Fruit fly (Drosophila melanogaster) whole organism, wandering third instar larva: Measurements from ENCODE around the gene rno.

ENCODE experiments used
- Abd-B ChIP-seq: fragments of >200 bp; optimal IDR thresholded peaks from 2 replicates; lab custom pipeline; 2017; ENCODE audit warnings: missing biosample characterization, missing genetic modification characterization
- CG9705 ChIP-seq: fragments of 200-800 bp; sonication (Bioruptor generic); optimal IDR thresholded peaks from 2 replicates; lab custom pipeline; 2018; ENCODE audit warnings: missing biosample characterization, mild to moderate bottlenecking, missing genetic modification characterization
- CrebA ChIP-seq: fragments of 200-800 bp; sonication (Bioruptor generic); optimal IDR thresholded peaks from 2 replicates; lab custom pipeline; 2016; ENCODE audit warnings: missing biosample characterization, mild to moderate bottlenecking, missing genetic modification characterization, borderline replicate concordance
- Dfd ChIP-seq: fragments of >200 bp; optimal IDR thresholded peaks from 2 replicates; lab custom pipeline; 2017; ENCODE audit warnings: missing biosample characterization, missing genetic modification characterization
- Dif ChIP-seq: fragments of 200-275, 200-300 bp; sonication (Bioruptor generic); optimal IDR thresholded peaks from 2 replicates; lab custom pipeline; 2018; ENCODE audit warnings: missing biosample characterization, missing genetic modification characterization; ENCODE audit not compliant: partially characterized antibody
- GATAd ChIP-seq: sonication (Bioruptor generic); optimal IDR thresholded peaks from 2 replicates; lab custom pipeline; 2016; ENCODE audit warnings: missing biosample characterization, missing genetic modification characterization
- HLH106 ChIP-seq: fragments of 200-800 bp; optimal IDR thresholded peaks from 3 replicates; lab custom pipeline; 2019; ENCODE audit warnings: missing biosample characterization, mild to moderate bottlenecking, missing genetic modification characterization, moderate library complexity
- Hnf4 ChIP-seq: fragments of 200-800 bp; sonication (Bioruptor generic); optimal IDR thresholded peaks from 2 replicates; lab custom pipeline; 2016; ENCODE audit warnings: missing biosample characterization, mild to moderate bottlenecking, missing genetic modification characterization
- Hr78 ChIP-seq: fragments of >200 bp; optimal IDR thresholded peaks from 2 replicates; lab custom pipeline; 2017; ENCODE audit warnings: missing biosample characterization, missing genetic modification characterization
- Hr83 ChIP-seq: fragments of 200-300 bp; sonication (Bioruptor generic); optimal IDR thresholded peaks from 2 replicates; lab custom pipeline; 2016; ENCODE audit warnings: missing biosample characterization, mild to moderate bottlenecking, missing genetic modification characterization, moderate library complexity; ENCODE audit not compliant: poor library complexity, severe bottlenecking
- Jra ChIP-seq: sonication (Bioruptor generic); optimal IDR thresholded peaks from 2 replicates; lab custom pipeline; 2016; ENCODE audit warnings: missing biosample characterization, missing genetic modification characterization
- Myc ChIP-seq: fragments of >200 bp; optimal IDR thresholded peaks from 2 replicates; lab custom pipeline; 2017
- N ChIP-seq: fragments of >200 bp; optimal IDR thresholded peaks from 2 replicates; lab custom pipeline; 2018; ENCODE audit warnings: missing biosample characterization, missing external identifiers, missing genetic modification characterization
- OdsH ChIP-seq: fragments of 200-800 bp; sonication (Bioruptor generic); optimal IDR thresholded peaks from 2 replicates; lab custom pipeline; 2016; ENCODE audit warnings: missing biosample characterization, mild to moderate bottlenecking, missing genetic modification characterization
- Rel ChIP-seq, 2 experiments: fragments of 200-800 bp; sonication (Bioruptor generic) in 1 of 2; optimal IDR thresholded peaks; 2 replicates in 1 of 2; 3 replicates in 1 of 2; lab custom pipeline; 2016 to 2019; ENCODE audit warnings: mild to moderate bottlenecking in 2 of 2, missing biosample characterization in 2 of 2, missing genetic modification characterization in 2 of 2, moderate library complexity in 1 of 2
- Sp1 ChIP-seq: fragments of 200-800 bp; sonication (Bioruptor generic); optimal IDR thresholded peaks from 3 replicates; lab custom pipeline; 2019; ENCODE audit warnings: missing biosample characterization, mild to moderate bottlenecking, missing genetic modification characterization, moderate library complexity
- Vsx2 ChIP-seq: fragments of 200-300, 225-300 bp; sonication (Bioruptor generic); optimal IDR thresholded peaks from 2 replicates; lab custom pipeline; 2018; ENCODE audit warnings: missing biosample characterization, missing genetic modification characterization; ENCODE audit not compliant: partially characterized antibody
- br ChIP-seq: fragments of 200-800 bp; sonication (Bioruptor generic); optimal IDR thresholded peaks from 2 replicates; lab custom pipeline; 2016; ENCODE audit warnings: missing biosample characterization, missing genetic modification characterization
- brk ChIP-seq: fragments of 200-800 bp; sonication (Bioruptor generic); optimal IDR thresholded peaks from 2 replicates; lab custom pipeline; 2016; ENCODE audit warnings: missing biosample characterization, mild to moderate bottlenecking, missing genetic modification characterization
- dl ChIP-seq, 2 experiments: fragments of 175-275, 200-275 bp in 1 of 2; fragments of 200-275 bp in 1 of 2; sonication (Bioruptor generic); optimal IDR thresholded peaks; lab custom pipeline; 2018; ENCODE audit warnings: mild to moderate bottlenecking in 2 of 2, missing biosample characterization in 2 of 2, missing genetic modification characterization in 2 of 2, moderate library complexity in 2 of 2; ENCODE audit not compliant: partially characterized antibody in 2 of 2, insufficient read depth in 1 of 2
- dmrt93B ChIP-seq: fragments of 200-800 bp; sonication (Bioruptor generic); optimal IDR thresholded peaks from 2 replicates; lab custom pipeline; 2018; ENCODE audit warnings: missing biosample characterization, mild to moderate bottlenecking, missing genetic modification characterization
- dsf ChIP-seq: sonication (Bioruptor generic); optimal IDR thresholded peaks from 2 replicates; lab custom pipeline; 2016; ENCODE audit warnings: missing biosample characterization, missing genetic modification characterization, borderline replicate concordance
- fru ChIP-seq: fragments of 200-800 bp; sonication (Bioruptor generic); optimal IDR thresholded peaks from 3 replicates; lab custom pipeline; 2016; ENCODE audit warnings: missing biosample characterization, mild to moderate bottlenecking, missing genetic modification characterization
- jim ChIP-seq: fragments of 175-275, 200-325 bp; sonication (Bioruptor generic); optimal IDR thresholded peaks from 2 replicates; lab custom pipeline; 2016; ENCODE audit warnings: missing biosample characterization, mild to moderate bottlenecking, missing genetic modification characterization
- lola ChIP-seq: fragments of >200 bp; optimal IDR thresholded peaks from 2 replicates; lab custom pipeline; 2017; ENCODE audit warnings: missing biosample characterization, missing genetic modification characterization
- pan ChIP-seq: fragments of >200 bp; optimal IDR thresholded peaks from 2 replicates; lab custom pipeline; 2017
- psq ChIP-seq: fragments of 200-800 bp; sonication (Bioruptor generic); optimal IDR thresholded peaks from 3 replicates; lab custom pipeline; 2017; ENCODE audit warnings: missing biosample characterization, mild to moderate bottlenecking, missing genetic modification characterization, moderate library complexity
- rgr ChIP-seq: fragments of 200-800 bp; sonication (Bioruptor generic); optimal IDR thresholded peaks from 3 replicates; lab custom pipeline; 2016; ENCODE audit warnings: missing biosample characterization, mild to moderate bottlenecking, missing genetic modification characterization
- sage ChIP-seq: fragments of 200-800 bp; sonication (Bioruptor generic); optimal IDR thresholded peaks from 2 replicates; lab custom pipeline; 2016; ENCODE audit warnings: missing biosample characterization, mild to moderate bottlenecking, missing genetic modification characterization
- sv ChIP-seq: fragments of 200-800 bp; sonication (Bioruptor generic); optimal IDR thresholded peaks from 3 replicates; lab custom pipeline; 2016; ENCODE audit warnings: missing biosample characterization, missing genetic modification characterization
- woc ChIP-seq: sonication (Bioruptor generic); optimal IDR thresholded peaks from 2 replicates; lab custom pipeline; 2016; ENCODE audit warnings: missing biosample characterization, mild to moderate bottlenecking, missing genetic modification characterization

Gene rno

dm6 chr3L:156591-157303, 42.8 kb downstream of the rno start (continued):
- TF ChIP-seq dl (GFP tag; optimal IDR thresholded peaks at IDR 0.05; lab: Kevin White, UChicago; ENCODE audit: insufficient read depth in 1 of 2, partially characterized antibody in 2 of 2) (no peak), psq (GFP tag; lab: Kevin White, UChicago) (peak; percentile 6), Vsx2 (GFP tag; lab: Kevin White, UChicago) (peak; percentile 4), Hnf4 (GFP tag; lab: Kevin White, UChicago) (peak; percentile 35), HLH106 (tag; lab: Kevin White, UChicago) (no peak), sv (GFP tag; lab: Kevin White, UChicago) (no peak), OdsH (GFP tag; lab: Kevin White, UChicago) (peak; percentile 32), dsf (GFP tag; lab: Kevin White, UChicago) (no peak), dmrt93B (GFP tag; lab: Kevin White, UChicago) (no peak), GATAd (GFP tag; lab: Kevin White, UChicago) (no peak)

- TF ChIP-seq br (GFP tag; lab: Kevin White, UChicago) = no peak
- TF ChIP-seq Dfd = no peak
- TF ChIP-seq CG9705 (GFP tag; lab: Kevin White, UChicago) = no peak
- TF ChIP-seq Sp1 (GFP tag; lab: Kevin White, UChicago) = no peak
- no peak for TF ChIP-seq lola
- TF ChIP-seq brk (GFP tag; lab: Kevin White, UChicago) = no peak
- TF ChIP-seq HLH106 (tag; lab: Kevin White, UChicago) = no peak
- TF ChIP-seq GATAd (GFP tag; lab: Kevin White, UChicago) = no peak
- no peak for TF ChIP-seq jim (GFP tag; lab: Kevin White, UChicago)
- no peak for TF ChIP-seq fru (GFP tag; lab: Kevin White, UChicago)
- TF ChIP-seq CrebA (GFP tag; lab: Kevin White, UChicago) = no peak
- no peak for TF ChIP-seq Hr83 (GFP tag; lab: Kevin White, UChicago)
- no peak for TF ChIP-seq Hnf4 (GFP tag; lab: Kevin White, UChicago)
- TF ChIP-seq psq (GFP tag; lab: Kevin White, UChicago) = no peak
- TF ChIP-seq Dif (GFP tag; lab: Kevin White, UChicago) = no peak
These were observed 45.9 kb downstream of the rno start for dm6 chr3L:153670-154069.

dm6 chr3L:152489-152888, 47.1 kb downstream of the rno start, which contains the start of the genes Dic61B and p130CAS:
Gene Dic61B (minus strand): TSS chr3L:152589.
Gene p130CAS (plus strand): TSS chr3L:152884.
- TF ChIP-seq Jra (GFP tag; lab: Kevin White, UChicago) (no peak), Vsx2 (GFP tag; lab: Kevin White, UChicago) (no peak), dsf (GFP tag; lab: Kevin White, UChicago) (no peak), Hnf4 (GFP tag; lab: Kevin White, UChicago) (no peak), pan (no peak), rgr (GFP tag; lab: Kevin White, UChicago) (no peak), Myc (lab: Kevin White, UChicago) (no peak), psq (GFP tag; lab: Kevin White, UChicago) (no peak), Sp1 (GFP tag; lab: Kevin White, UChicago) (no peak), Rel (GFP tag; optimal IDR thresholded peaks at IDR 0.05; lab: Kevin White, UChicago) (no peak), Rel (tag; optimal IDR thresholded peaks at IDR 0.05; lab: Kevin White, UChicago) (no peak), jim (GFP tag; lab: Kevin White, UChicago) (no peak), br (GFP tag; lab: Kevin White, UChicago) (no peak), OdsH (GFP tag; lab: Kevin White, UChicago) (no peak), N (GFP tag; lab: Kevin White, UChicago) (no peak), woc (no peak), Abd-B (no peak), Dfd (no peak)
- TF ChIP-seq, all 38 proteins: peak for 0

dm6 chr3L:145998-146576, 53.5 kb downstream of the rno start, which contains the start of gene CG6845:
Gene CG6845 (plus strand): TSS chr3L:146433.
- TF ChIP-seq Rel (GFP tag; optimal IDR thresholded peaks at IDR 0.05; lab: Kevin White, UChicago) = no peak
- TF ChIP-seq Rel (tag; optimal IDR thresholded peaks at IDR 0.05; lab: Kevin White, UChicago) = peak; percentile 13
- no peak for TF ChIP-seq Hr78 (GFP tag; lab: Kevin White, UChicago)
- peak; percentile 45 for TF ChIP-seq sage (GFP tag; lab: Kevin White, UChicago)
